Worm (Caenorhabditis elegans) whole organism, early embryonic: Measurements from ENCODE around the gene T12A2.21.

ENCODE experiments used
- B0310.2 ChIP-seq: sonication (generic microtip); optimal IDR thresholded peaks from 2 replicates; lab custom pipeline; 2016; ENCODE audit warnings: mild to moderate bottlenecking, missing genetic modification characterization, missing compliant biosample characterization
- F13C5.2 ChIP-seq: sonication (generic microtip); optimal IDR thresholded peaks from 2 replicates; lab custom pipeline; 2017; ENCODE audit warnings: mild to moderate bottlenecking, missing genetic modification characterization, inconsistent platforms, missing compliant biosample characterization
- aly-1 ChIP-seq: sonication (generic microtip); optimal IDR thresholded peaks from 2 replicates; lab custom pipeline; 2016; ENCODE audit warnings: missing genetic modification characterization, missing compliant biosample characterization
- ama-1 ChIP-seq: fragments of 150-350 bp; optimal IDR thresholded peaks from 2 replicates; lab custom pipeline; 2014
- ceh-13 ChIP-seq: fragments of 200-800 bp; sonication (Bioruptor generic); optimal IDR thresholded peaks from 2 replicates; lab custom pipeline; 2018; ENCODE audit warnings: mild to moderate bottlenecking, missing genetic modification characterization, missing compliant biosample characterization
- ceh-36 ChIP-seq: sonication (generic microtip); optimal IDR thresholded peaks from 2 replicates; lab custom pipeline; 2016; ENCODE audit warnings: missing genetic modification characterization, inconsistent platforms, missing compliant biosample characterization
- ets-7 ChIP-seq: sonication (generic microtip); optimal IDR thresholded peaks from 2 replicates; lab custom pipeline; 2016; ENCODE audit warnings: missing genotype, missing genetic modification characterization, missing compliant biosample characterization
- flt-1 ChIP-seq: fragments of 200-800 bp; sonication (Bioruptor generic); IDR thresholded peaks from 2 replicates; pipeline ENCODE4 v1.3.6; 2022; ENCODE audit warnings: missing genetic modification characterization, missing compliant biosample characterization
- hmbx-1 ChIP-seq: sonication (generic microtip); optimal IDR thresholded peaks from 2 replicates; lab custom pipeline; 2016; ENCODE audit warnings: mild to moderate bottlenecking, missing genetic modification characterization, missing compliant biosample characterization
- hmg-4 ChIP-seq: fragments of 200-800 bp; sonication (Bioruptor generic); optimal IDR thresholded peaks from 2 replicates; lab custom pipeline; 2018; ENCODE audit warnings: mild to moderate bottlenecking, missing genetic modification characterization, missing compliant biosample characterization
- hnd-1 ChIP-seq: sonication (generic microtip); optimal IDR thresholded peaks from 2 replicates; lab custom pipeline; 2016; ENCODE audit warnings: missing genetic modification characterization, missing compliant biosample characterization
- pes-1 ChIP-seq: fragments of 200-800 bp; sonication (Bioruptor generic); IDR thresholded peaks from 2 replicates; pipeline ENCODE4 v1.3.6; 2022; ENCODE audit warnings: missing genetic modification reagents, missing genetic modification characterization, missing compliant biosample characterization
- scrt-1 ChIP-seq: fragments of 200-800 bp; sonication (Bioruptor generic); IDR thresholded peaks from 2 replicates; pipeline ENCODE4 v1.3.6; 2022; ENCODE audit warnings: missing genetic modification characterization, missing compliant biosample characterization
- sea-1 ChIP-seq: fragments of 200-800 bp; sonication (Bioruptor generic); conservative IDR thresholded peaks from 2 replicates; pipeline ENCODE4 v1.3.6; 2022; ENCODE audit warnings: missing genetic modification characterization, missing compliant biosample characterization
- tbx-11 ChIP-seq: fragments of 200-800 bp; sonication (Bioruptor generic); IDR thresholded peaks from 2 replicates; pipeline ENCODE4 v1.3.6; 2022; ENCODE audit warnings: missing genetic modification characterization, missing compliant biosample characterization
- tbx-37 ChIP-seq: fragments of 200-800 bp; sonication (Bioruptor generic); conservative IDR thresholded peaks from 2 replicates; pipeline ENCODE4 v1.3.6; 2022; ENCODE audit warnings: missing genetic modification reagents, missing genetic modification characterization, missing compliant biosample characterization
- tra-4 ChIP-seq: sonication (generic microtip); optimal IDR thresholded peaks from 2 replicates; lab custom pipeline; 2017; ENCODE audit warnings: missing genetic modification characterization, missing compliant biosample characterization

Gene T12A2.21

ce11 chrIII:6236649-6237048 lies at the start of gene T12A2.21:
Gene T12A2.21, minus strand, starts transcription at chrIII:6236749.
- TF ChIP-seq hmbx-1 (tag; lab: Kevin White, UChicago): no peak
- TF ChIP-seq ceh-36 (tag; lab: Kevin White, UChicago): no peak
- no peak for TF ChIP-seq tra-4 (tag; lab: Kevin White, UChicago)
- no peak for TF ChIP-seq sea-1 (GFP tag; lab: Robert Waterston, UW)
- no peak for TF ChIP-seq hmg-4 (GFP tag; lab: Kevin White, UChicago)
- TF ChIP-seq ceh-13: no peak
- TF ChIP-seq tbx-37 (GFP tag; lab: Robert Waterston, UW): no peak
- TF ChIP-seq pes-1 (GFP tag; lab: Robert Waterston, UW): no peak
- TF ChIP-seq scrt-1 (GFP tag; lab: Robert Waterston, UW): no peak
- no peak for TF ChIP-seq B0310.2 (tag; lab: Kevin White, UChicago)
- no peak for TF ChIP-seq flt-1 (GFP tag; lab: Robert Waterston, UW)
- no peak for TF ChIP-seq tbx-11 (GFP tag; lab: Robert Waterston, UW)
- TF ChIP-seq F13C5.2 (tag; lab: Kevin White, UChicago): no peak
- TF ChIP-seq hnd-1 (tag; lab: Kevin White, UChicago): no peak
- TF ChIP-seq ets-7 (tag; lab: Kevin White, UChicago): no peak
- no peak for TF ChIP-seq aly-1
- TF ChIP-seq ama-1 (lab: Kevin White, UChicago): no peak

DNA sequence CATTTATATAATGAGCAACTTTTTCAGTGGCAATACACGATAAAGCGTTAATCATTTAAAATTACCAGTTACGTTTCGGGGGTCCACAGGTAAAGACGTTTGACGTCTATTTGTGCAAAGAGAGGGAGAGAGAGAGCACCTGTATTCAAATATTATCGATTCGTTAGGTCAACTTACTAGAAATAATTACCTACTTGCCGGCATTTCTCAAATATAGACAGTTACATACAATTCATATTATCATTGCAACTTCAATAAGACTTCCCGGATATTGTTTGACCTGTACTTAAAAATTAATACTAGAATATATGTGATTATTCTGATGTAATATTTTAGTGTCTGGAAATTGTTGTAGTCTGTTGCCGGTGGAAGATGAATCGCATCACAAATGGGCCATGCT lies 49.3 kb upstream of the T12A2.21 start, which contains the start of gene gadr-3:
TSS of gene gadr-3 (minus strand) at position 101 of the 400 bp plus-strand sequence.
- TF ChIP-seq hnd-1 (tag; lab: Kevin White, UChicago): no peak
- no peak for TF ChIP-seq tra-4 (tag; lab: Kevin White, UChicago)
- TF ChIP-seq tbx-37 (GFP tag; lab: Robert Waterston, UW): no peak
- TF ChIP-seq ama-1 (lab: Kevin White, UChicago): no peak

DNA sequence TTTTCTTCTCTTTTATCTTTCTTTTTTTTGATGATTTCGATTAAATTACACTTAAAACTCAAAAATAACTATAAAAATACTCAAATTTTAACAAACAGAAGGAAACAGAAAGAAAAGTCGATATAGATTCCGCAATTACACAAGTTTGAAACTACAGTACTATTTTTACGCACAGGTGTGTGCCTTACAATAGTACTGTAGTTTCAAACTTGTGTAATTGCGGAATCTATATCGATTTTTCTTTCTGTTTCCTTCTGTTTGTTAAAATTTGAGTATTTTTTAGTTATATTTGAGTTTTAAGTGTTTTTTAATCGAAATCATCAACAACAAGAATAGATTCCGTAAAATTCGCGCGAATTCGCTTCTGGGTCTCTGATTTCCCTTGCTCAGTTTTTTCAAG lies 46.5 kb upstream of the T12A2.21 start:
- TF ChIP-seq aly-1 (no peak), hnd-1 (tag; lab: Kevin White, UChicago) (no peak), B0310.2 (tag; lab: Kevin White, UChicago) (no peak), tbx-37 (GFP tag; lab: Robert Waterston, UW) (no peak), flt-1 (GFP tag; lab: Robert Waterston, UW) (no peak), ceh-13 (no peak), hmbx-1 (tag; lab: Kevin White, UChicago) (no peak), ceh-36 (tag; lab: Kevin White, UChicago) (no peak)

DNA sequence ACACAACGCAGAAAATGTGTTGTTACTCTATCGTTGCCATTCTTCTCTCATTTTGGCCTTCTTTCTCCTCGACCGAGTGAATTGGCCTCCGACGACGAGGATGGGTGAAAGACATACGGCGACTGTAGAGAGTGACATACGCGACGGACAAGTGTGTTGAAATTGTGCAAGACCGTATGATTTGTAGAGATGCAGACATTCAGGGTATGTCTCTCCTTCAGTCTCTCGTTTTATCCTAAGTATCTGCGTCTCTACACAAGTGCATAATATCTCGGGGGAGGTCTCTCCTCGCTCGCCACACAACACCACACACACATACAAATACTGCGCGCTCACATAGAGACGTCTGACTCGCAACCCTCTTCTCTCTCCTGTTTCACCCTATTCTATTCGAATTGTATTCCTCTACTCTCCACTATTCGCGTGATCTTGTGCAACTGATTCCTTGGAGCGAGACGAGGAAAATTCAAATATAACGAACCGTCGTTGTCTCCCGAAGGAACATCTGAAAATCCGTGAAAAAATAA lies 43.6 kb upstream of the T12A2.21 start, which contains the start of gene hmg-1.2:
TSS of gene hmg-1.2 (plus strand) at position 311 of the 527 bp plus-strand sequence.
- TF ChIP-seq hmbx-1 (tag; lab: Kevin White, UChicago): no peak
- peak; percentile 24 for TF ChIP-seq F13C5.2 (tag; lab: Kevin White, UChicago)
- peak; percentile 87 for TF ChIP-seq hmg-4 (GFP tag; lab: Kevin White, UChicago)
- no peak for TF ChIP-seq tra-4 (tag; lab: Kevin White, UChicago)
- no peak for TF ChIP-seq ama-1 (lab: Kevin White, UChicago)

ce11 chrIII:6279453-6279852 lies 42.9 kb upstream of the T12A2.21 start:
- TF ChIP-seq tbx-37 (GFP tag; lab: Robert Waterston, UW): no peak
- TF ChIP-seq F13C5.2 (tag; lab: Kevin White, UChicago): no peak
- no peak for TF ChIP-seq B0310.2 (tag; lab: Kevin White, UChicago)
- no peak for TF ChIP-seq flt-1 (GFP tag; lab: Robert Waterston, UW)
- TF ChIP-seq scrt-1 (GFP tag; lab: Robert Waterston, UW): no peak
- no peak for TF ChIP-seq ceh-13
- no peak for TF ChIP-seq ama-1 (lab: Kevin White, UChicago)
- TF ChIP-seq sea-1 (GFP tag; lab: Robert Waterston, UW): no peak
- no peak for TF ChIP-seq ets-7 (tag; lab: Kevin White, UChicago)
- no peak for TF ChIP-seq tra-4 (tag; lab: Kevin White, UChicago)

DNA sequence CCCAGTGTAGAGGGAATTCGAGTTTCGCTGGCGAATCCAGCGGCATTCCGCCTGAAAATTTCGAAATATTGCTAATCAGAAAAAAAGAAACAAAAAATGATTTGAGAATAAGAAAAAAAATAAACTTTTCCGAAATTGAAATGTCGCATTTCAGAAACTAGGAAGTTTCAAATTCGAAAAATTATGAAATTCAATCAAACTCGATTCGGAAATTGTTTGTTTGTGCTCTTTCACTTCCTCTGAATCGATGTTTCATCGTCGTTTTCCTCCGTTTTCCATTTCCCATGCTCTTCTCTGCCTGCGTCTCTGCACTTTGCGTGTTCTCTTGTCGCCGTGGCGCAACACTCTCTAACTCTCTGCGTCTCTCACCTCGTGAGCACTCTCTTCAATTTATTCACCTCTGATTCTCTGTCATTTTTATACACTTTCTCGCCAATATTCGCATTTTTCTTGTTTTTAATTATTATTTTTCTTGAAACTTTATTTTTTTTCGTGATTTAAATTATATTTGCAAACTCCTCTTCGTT lies 41.8 kb upstream of the T12A2.21 start, which contains the start of gene C18F10.7:
TSS of gene C18F10.7 (minus strand) at position 51 of the 527 bp plus-strand sequence.
- TF ChIP-seq B0310.2 (tag; lab: Kevin White, UChicago) (no peak), pes-1 (GFP tag; lab: Robert Waterston, UW) (no peak), sea-1 (GFP tag; lab: Robert Waterston, UW) (no peak), ets-7 (tag; lab: Kevin White, UChicago) (no peak), tbx-11 (GFP tag; lab: Robert Waterston, UW) (no peak), ama-1 (lab: Kevin White, UChicago) (no peak), hmg-4 (GFP tag; lab: Kevin White, UChicago) (no peak), flt-1 (GFP tag; lab: Robert Waterston, UW) (no peak), scrt-1 (GFP tag; lab: Robert Waterston, UW) (no peak), F13C5.2 (tag; lab: Kevin White, UChicago) (no peak), ceh-36 (tag; lab: Kevin White, UChicago) (no peak), tbx-37 (GFP tag; lab: Robert Waterston, UW) (no peak), aly-1 (no peak)

ce11 chrIII:6272868-6273267 lies 36.3 kb upstream of the T12A2.21 start, which contains the start of gene C18F10.2:
Gene C18F10.2, plus strand, starts transcription at chrIII:6273168.
- TF ChIP-seq tbx-11 (GFP tag; lab: Robert Waterston, UW): no peak
- TF ChIP-seq tbx-37 (GFP tag; lab: Robert Waterston, UW): no peak
- no peak for TF ChIP-seq aly-1
- no peak for TF ChIP-seq tra-4 (tag; lab: Kevin White, UChicago)
- TF ChIP-seq ets-7 (tag; lab: Kevin White, UChicago): no peak
- no peak for TF ChIP-seq ceh-13
- TF ChIP-seq F13C5.2 (tag; lab: Kevin White, UChicago): no peak
- TF ChIP-seq hnd-1 (tag; lab: Kevin White, UChicago): no peak
